Worm (Caenorhabditis elegans) whole organism, early embryonic: Measurements from ENCODE around the gene Y13C8A.1.

Source experiments
- ama-1 ChIP-seq: fragments of 150-350 bp; optimal IDR thresholded peaks from 2 replicates; lab custom pipeline; 2014
- ceh-13 ChIP-seq: fragments of 200-800 bp; sonication (Bioruptor generic); optimal IDR thresholded peaks from 2 replicates; lab custom pipeline; 2018; ENCODE audit warnings: mild to moderate bottlenecking, missing genetic modification characterization, missing compliant biosample characterization
- hmg-4 ChIP-seq: fragments of 200-800 bp; sonication (Bioruptor generic); optimal IDR thresholded peaks from 2 replicates; lab custom pipeline; 2018; ENCODE audit warnings: mild to moderate bottlenecking, missing genetic modification characterization, missing compliant biosample characterization
- hnd-1 ChIP-seq: sonication (generic microtip); optimal IDR thresholded peaks from 2 replicates; lab custom pipeline; 2016; ENCODE audit warnings: missing genetic modification characterization, missing compliant biosample characterization
- tbx-37 ChIP-seq: fragments of 200-800 bp; sonication (Bioruptor generic); conservative IDR thresholded peaks from 2 replicates; pipeline ENCODE4 v1.3.6; 2022; ENCODE audit warnings: missing genetic modification reagents, missing genetic modification characterization, missing compliant biosample characterization

DNA sequence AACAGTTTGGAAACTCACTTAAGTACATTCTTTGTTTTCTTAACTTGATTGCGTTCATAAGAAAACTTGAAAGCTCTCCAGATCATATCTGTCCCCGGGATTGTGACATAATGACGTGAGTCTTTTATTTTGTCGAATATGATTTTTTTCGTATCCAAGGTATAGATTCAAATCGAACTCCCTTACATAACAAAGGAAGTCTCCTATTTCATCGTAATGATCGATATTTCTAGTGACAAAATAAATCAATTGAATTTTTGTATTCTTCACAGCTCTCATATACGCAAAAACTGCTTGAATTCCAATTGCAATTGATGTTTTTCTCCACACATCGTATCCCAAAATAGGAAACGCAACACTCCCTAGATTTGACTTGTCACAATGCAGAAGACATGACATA is 19.1 kb downstream of the Y13C8A.1 start:
- TF ChIP-seq hnd-1 (tag; lab: Kevin White, UChicago) (no peak), hmg-4 (GFP tag; lab: Kevin White, UChicago) (no peak), ama-1 (no peak), tbx-37 (GFP tag; lab: Robert Waterston, UW) (no peak), ceh-13 (GFP tag; lab: Kevin White, UChicago) (no peak)
